Fruit fly (Drosophila melanogaster): Measurements from ENCODE around the gene Stt3A.

The Stt3A gene

DNA sequence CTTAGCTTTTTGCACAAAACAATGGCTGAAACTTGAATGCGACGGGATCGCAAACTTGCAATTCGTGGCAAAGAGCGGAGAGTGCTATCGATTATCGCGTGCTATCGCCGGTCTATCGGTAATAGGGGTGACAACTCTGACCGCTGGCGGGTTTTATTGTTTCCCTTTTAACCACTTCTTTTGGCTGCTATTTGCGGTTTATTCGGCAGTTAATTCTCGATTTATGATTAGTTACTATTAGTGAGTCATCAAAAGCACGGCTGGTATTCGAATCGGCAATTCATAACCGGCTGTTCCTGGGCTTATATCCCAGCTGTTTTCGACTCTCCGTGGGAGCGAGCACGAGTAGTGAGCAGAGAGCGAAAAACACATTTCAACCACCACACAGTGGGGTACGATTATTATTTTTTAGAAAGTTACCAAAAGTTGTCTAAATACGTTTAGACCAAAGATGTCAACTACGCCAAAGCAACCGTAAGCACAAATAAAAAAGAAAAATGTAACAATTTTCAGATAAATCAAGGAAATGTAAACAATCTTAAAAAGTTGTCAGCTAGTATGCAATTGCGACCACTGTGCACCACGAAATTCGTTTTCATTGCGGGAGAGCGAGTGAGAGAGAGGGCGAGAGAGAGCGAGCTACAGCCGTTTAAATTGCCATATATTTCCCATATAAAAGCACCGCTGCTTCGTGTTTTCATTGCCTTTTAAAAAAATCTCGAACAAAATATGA is at the start of gene Stt3A, which contains the start of gene bves:
Gene Stt3A (minus strand): TSS at position 89 of the 733 bp plus-strand sequence.
Gene bves (plus strand): TSS at position 115 of the 733 bp plus-strand sequence.
- TF ChIP-seq EcR (GFP tag; optimal IDR thresholded peaks at IDR 0.05) (peak; percentile 71), CG10348 (GFP tag; IDR thresholded peaks at IDR 0.05) (peak; percentile 76), rn (GFP tag; IDR thresholded peaks at IDR 0.05) (peak; percentile 86), CG8301 (tag; optimal IDR thresholded peaks at IDR 0.05) (peak; percentile 98), CG15710 (tag; optimal IDR thresholded peaks at IDR 0.05) (peak; percentile 97), CG4496 (GFP tag; IDR thresholded peaks at IDR 0.05) (peak; percentile 99), CG14655 (GFP tag; optimal IDR thresholded peaks at IDR 0.05) (peak; percentile 98), gl (tag; optimal IDR thresholded peaks at IDR 0.05) (peak; percentile 97), CG32121 (GFP tag; IDR thresholded peaks at IDR 0.05) (peak; percentile 97), Ets98B (GFP tag; IDR thresholded peaks at IDR 0.05) (peak; percentile 97), Pif1B (GFP tag; optimal IDR thresholded peaks at IDR 0.05) (peak; percentile 99), D1 (tag; optimal IDR thresholded peaks at IDR 0.05) (peak; percentile 93), Pif1A (GFP tag; optimal IDR thresholded peaks at IDR 0.05) (peak; percentile 99), CG9948 (tag; optimal IDR thresholded peaks at IDR 0.05) (peak; percentile 97), fd96Ca (GFP tag; IDR thresholded peaks at IDR 0.05) (peak; percentile 98), CG13204 (GFP tag; optimal IDR thresholded peaks at IDR 0.05) (peak; percentile 96), CG12605 (GFP tag; IDR thresholded peaks at IDR 0.05) (peak; percentile 98), CG17806 (tag; optimal IDR thresholded peaks at IDR 0.05) (peak; percentile 98), Snoo (tag; optimal IDR thresholded peaks at IDR 0.05) (peak; percentile 99), CG8159 (tag; optimal IDR thresholded peaks at IDR 0.05) (peak; percentile 97), CG34367 (tag; optimal IDR thresholded peaks at IDR 0.05) (peak; percentile 98)

dm6 chrX:21102106-21102505 is 48.4 kb upstream of the Stt3A start, which contains the start of gene CG15446:
TSS of gene CG15446 (minus strand) at chrX:21102206.
- TF ChIP-seq Pif1B (GFP tag; optimal IDR thresholded peaks at IDR 0.05) = no peak
- no peak for TF ChIP-seq Pif1A (GFP tag; optimal IDR thresholded peaks at IDR 0.05)
- no peak for TF ChIP-seq CG32121 (GFP tag; IDR thresholded peaks at IDR 0.05)
- no peak for TF ChIP-seq Ets98B (GFP tag; IDR thresholded peaks at IDR 0.05)
- TF ChIP-seq D1 (tag; optimal IDR thresholded peaks at IDR 0.05) = no peak
- TF ChIP-seq CG12605 (GFP tag; IDR thresholded peaks at IDR 0.05) = no peak
- TF ChIP-seq CG8301 (tag; optimal IDR thresholded peaks at IDR 0.05) = no peak
- no peak for TF ChIP-seq fd96Ca (GFP tag; IDR thresholded peaks at IDR 0.05)

- TF ChIP-seq CG14655 (GFP tag; optimal IDR thresholded peaks at IDR 0.05) = no peak
- no peak for TF ChIP-seq rn (GFP tag; IDR thresholded peaks at IDR 0.05)
- TF ChIP-seq CG17806 (tag; optimal IDR thresholded peaks at IDR 0.05) = no peak
- no peak for TF ChIP-seq Pif1A (GFP tag; optimal IDR thresholded peaks at IDR 0.05)
- no peak for TF ChIP-seq CG9948 (tag; optimal IDR thresholded peaks at IDR 0.05)
- TF ChIP-seq CG8301 (tag; optimal IDR thresholded peaks at IDR 0.05) = no peak
These were observed 39.8 kb upstream of the Stt3A start, which contains the start of gene stg1 for dm6 chrX:21093544-21093943. TSS of gene stg1 (plus strand) at chrX:21093844.

DNA sequence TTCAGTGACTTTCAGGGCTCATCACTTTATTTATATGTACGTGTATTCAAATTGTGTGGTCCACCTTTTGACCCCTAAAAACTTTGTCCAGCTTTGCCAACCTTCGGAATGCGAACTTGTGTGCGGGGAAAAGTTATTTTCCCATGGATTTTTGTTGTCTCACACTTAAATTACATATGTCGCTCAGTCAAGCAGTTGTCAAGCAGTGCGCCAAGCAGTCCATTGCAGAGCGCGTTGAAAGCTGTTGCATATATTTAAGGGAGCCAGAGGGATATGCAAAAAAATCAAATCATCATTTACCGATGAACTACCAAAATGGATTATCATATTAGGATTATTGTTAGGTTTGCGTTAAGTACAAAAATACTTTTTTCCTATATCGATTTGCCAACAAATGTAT is 29.5 kb upstream of the Stt3A start:
- no peak for TF ChIP-seq CG34367 (tag; optimal IDR thresholded peaks at IDR 0.05)
- peak; percentile 50; the same call in 1 of the 3 replicates for TF ChIP-seq CG4496 (GFP tag; IDR thresholded peaks at IDR 0.05)

dm6 chrX:21080335-21080734 is 26.6 kb upstream of the Stt3A start:
- TF ChIP-seq CG34367 (tag; optimal IDR thresholded peaks at IDR 0.05) = no peak
- no peak for TF ChIP-seq CG10348 (GFP tag; IDR thresholded peaks at IDR 0.05)
- TF ChIP-seq CG14655 (GFP tag; optimal IDR thresholded peaks at IDR 0.05) = no peak
- TF ChIP-seq CG17806 (tag; optimal IDR thresholded peaks at IDR 0.05) = no peak
- TF ChIP-seq D1 (tag; optimal IDR thresholded peaks at IDR 0.05) = no peak
- no peak for TF ChIP-seq CG13204 (GFP tag; optimal IDR thresholded peaks at IDR 0.05)
- no peak for TF ChIP-seq Snoo (tag; optimal IDR thresholded peaks at IDR 0.05)
- TF ChIP-seq CG32121 (GFP tag; IDR thresholded peaks at IDR 0.05) = no peak
- no peak for TF ChIP-seq CG8159 (tag; optimal IDR thresholded peaks at IDR 0.05)
- no peak for TF ChIP-seq Pif1A (GFP tag; optimal IDR thresholded peaks at IDR 0.05)
- TF ChIP-seq CG4496 (GFP tag; IDR thresholded peaks at IDR 0.05) = no peak
- TF ChIP-seq CG8301 (tag; optimal IDR thresholded peaks at IDR 0.05) = no peak
- no peak for TF ChIP-seq EcR (GFP tag; optimal IDR thresholded peaks at IDR 0.05)
- no peak for TF ChIP-seq rn (GFP tag; IDR thresholded peaks at IDR 0.05)
- no peak for TF ChIP-seq Ets98B (GFP tag; IDR thresholded peaks at IDR 0.05)
- no peak for TF ChIP-seq fd96Ca (GFP tag; IDR thresholded peaks at IDR 0.05)
- no peak for TF ChIP-seq CG15710 (tag; optimal IDR thresholded peaks at IDR 0.05)

dm6 chrX:21074329-21074708 is 20.6 kb upstream of the Stt3A start:
- TF ChIP-seq CG15710 (tag; optimal IDR thresholded peaks at IDR 0.05) (peak; percentile 39), gl (tag; optimal IDR thresholded peaks at IDR 0.05) (no peak), CG17806 (tag; optimal IDR thresholded peaks at IDR 0.05) (peak; percentile 61), Snoo (tag; optimal IDR thresholded peaks at IDR 0.05) (peak; percentile 37), CG12605 (GFP tag; IDR thresholded peaks at IDR 0.05) (peak; percentile 59), CG8159 (tag; optimal IDR thresholded peaks at IDR 0.05) (peak; percentile 48), Ets98B (GFP tag; IDR thresholded peaks at IDR 0.05) (peak; percentile 77), Pif1B (GFP tag; optimal IDR thresholded peaks at IDR 0.05) (peak; percentile 54), D1 (tag; optimal IDR thresholded peaks at IDR 0.05) (no peak), CG4496 (GFP tag; IDR thresholded peaks at IDR 0.05) (peak; percentile 89), rn (GFP tag; IDR thresholded peaks at IDR 0.05) (no peak), Pif1A (GFP tag; optimal IDR thresholded peaks at IDR 0.05) (peak; percentile 70), CG34367 (tag; optimal IDR thresholded peaks at IDR 0.05) (peak; percentile 10), CG14655 (GFP tag; optimal IDR thresholded peaks at IDR 0.05) (peak; percentile 75), CG32121 (GFP tag; IDR thresholded peaks at IDR 0.05) (peak; percentile 76), fd96Ca (GFP tag; IDR thresholded peaks at IDR 0.05) (peak; percentile 87), EcR (GFP tag; optimal IDR thresholded peaks at IDR 0.05) (no peak), CG10348 (GFP tag; IDR thresholded peaks at IDR 0.05) (no peak), CG8301 (tag; optimal IDR thresholded peaks at IDR 0.05) (peak; percentile 69), CG9948 (tag; optimal IDR thresholded peaks at IDR 0.05) (peak; percentile 57), CG13204 (GFP tag; optimal IDR thresholded peaks at IDR 0.05) (no peak)
